Fruit fly (Drosophila melanogaster) Kc167 (cell line): ENCODE results near the gene CG15865.

Experiments used
- Sin3A ChIP-seq: fragments of >200 bp; optimal IDR thresholded peaks from 2 replicates; lab custom pipeline; 2018; ENCODE audit warnings: missing external identifiers
- h ChIP-seq: fragments of >200 bp; optimal IDR thresholded peaks from 3 replicates; lab custom pipeline; 2018; ENCODE audit warnings: missing external identifiers
- psq ChIP-seq: fragments of >200 bp; optimal IDR thresholded peaks from 2 replicates; lab custom pipeline; 2017; ENCODE audit warnings: missing external identifiers

DNA sequence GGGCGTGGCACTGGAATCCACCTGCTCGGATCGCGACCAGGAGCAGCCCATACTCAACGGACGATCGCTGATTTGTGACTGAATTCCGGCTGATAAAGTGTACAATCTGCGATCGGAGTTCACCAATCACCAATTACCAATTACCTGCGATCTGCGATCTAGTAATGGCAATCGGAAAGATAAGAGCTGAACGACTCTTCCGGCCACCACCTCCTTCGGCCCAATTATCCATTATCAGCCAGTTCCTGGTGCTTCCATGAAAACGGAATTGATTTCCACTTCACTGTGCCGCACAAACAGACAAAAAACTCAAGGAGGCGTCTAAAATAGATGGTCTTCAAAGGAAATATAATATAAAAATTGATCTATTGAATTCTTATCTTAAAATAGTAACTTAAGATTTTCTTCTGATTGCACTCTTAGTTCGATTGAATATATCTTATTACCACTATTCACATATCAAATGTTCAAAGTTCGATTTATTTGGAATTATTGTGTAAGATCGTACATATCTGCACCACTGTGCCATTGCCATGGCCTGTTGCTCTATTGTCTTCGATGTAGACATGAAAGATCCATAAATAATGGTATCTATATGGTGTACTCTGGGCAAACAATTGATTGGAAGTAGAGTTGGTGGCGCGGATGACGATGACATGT is at the start of gene CG15865:
- no peak for TF ChIP-seq Sin3A
- TF ChIP-seq psq (lab: Kevin White, UChicago), result no peak
- no peak for TF ChIP-seq h (lab: Kevin White, UChicago)
